Worm (Caenorhabditis elegans): ENCODE data around the gene srx-76.
A peak's percentile ranks its signal among the peaks of the same experiment; 100 is the strongest.

Gene srx-76

DNA sequence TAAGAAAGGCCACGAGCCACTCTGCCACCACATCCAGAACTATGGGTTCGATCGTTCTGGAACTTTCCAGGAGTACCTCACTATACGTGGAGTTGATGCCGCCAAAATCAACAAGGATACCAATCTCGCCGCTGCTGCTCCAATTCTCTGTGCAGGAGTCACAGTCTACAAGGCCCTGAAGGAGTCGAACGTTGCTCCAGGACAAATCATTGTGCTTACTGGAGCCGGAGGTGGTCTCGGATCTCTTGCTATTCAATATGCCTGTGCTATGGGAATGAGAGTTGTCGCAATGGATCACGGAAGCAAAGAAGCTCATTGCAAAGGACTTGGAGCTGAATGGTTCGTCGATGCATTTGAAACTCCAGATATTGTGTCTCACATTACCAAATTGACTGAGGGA, 3.0 kb upstream of the srx-76 start:
- TF ChIP-seq nhr-23 (tag; optimal IDR thresholded peaks at IDR 0.05) (no peak), lin-13 (GFP tag; optimal IDR thresholded peaks at IDR 0.05) (peak; percentile 21)

ce11 chrV:11889115-11889935, 2.3 kb upstream of the srx-76 start:
- TF ChIP-seq ztf-1 (GFP tag; conservative IDR thresholded peaks at IDR 0.05), result no peak
- peak; percentile 7 for TF ChIP-seq nhr-21 (tag; optimal IDR thresholded peaks at IDR 0.05)
- TF ChIP-seq gmeb-1 (tag; optimal IDR thresholded peaks at IDR 0.05), result peak; percentile 52
- TF ChIP-seq crh-2 (tag; optimal IDR thresholded peaks at IDR 0.05), result peak; percentile 9
- peak; percentile 21 for TF ChIP-seq mab-5 (tag; optimal IDR thresholded peaks at IDR 0.05)
- TF ChIP-seq sma-9 (GFP tag; optimal IDR thresholded peaks at IDR 0.05), result peak; percentile 41
- no peak for TF ChIP-seq sma-9 (tag; optimal IDR thresholded peaks at IDR 0.05)
- TF ChIP-seq R02D3.7 (tag; optimal IDR thresholded peaks at IDR 0.05), result no peak
- TF ChIP-seq lin-13 (GFP tag; optimal IDR thresholded peaks at IDR 0.05), result peak; percentile 14
- TF ChIP-seq blmp-1 (tag; optimal IDR thresholded peaks at IDR 0.05; ENCODE audit: insufficient read depth), result peak; percentile 45
- no peak for TF ChIP-seq nhr-11 (tag; optimal IDR thresholded peaks at IDR 0.05)
- TF ChIP-seq Y55F3AM.14 (GFP tag; optimal IDR thresholded peaks at IDR 0.05), result peak; percentile 62
- TF ChIP-seq skn-1 (tag; optimal IDR thresholded peaks at IDR 0.05), result no peak
- TF ChIP-seq lsy-2 (tag; optimal IDR thresholded peaks at IDR 0.05), result peak in 1 of 2 experiments; percentile 70
- peak; percentile 56 for TF ChIP-seq ama-1 (optimal IDR thresholded peaks at IDR 0.05)
- peak; percentile 33 for TF ChIP-seq fos-1 (tag; optimal IDR thresholded peaks at IDR 0.05)
- peak; percentile 62 for TF ChIP-seq nhr-6 (tag; optimal IDR thresholded peaks at IDR 0.05)
- peak; percentile 60 for TF ChIP-seq ztf-4 (tag; optimal IDR thresholded peaks at IDR 0.05)
- TF ChIP-seq nhr-25 (tag; optimal IDR thresholded peaks at IDR 0.05), result no peak
- TF ChIP-seq nhr-129 (tag; optimal IDR thresholded peaks at IDR 0.05), result peak; percentile 53

- TF ChIP-seq lsy-2 (tag; optimal IDR thresholded peaks at IDR 0.05) (no peak), peb-1 (tag; optimal IDR thresholded peaks at IDR 0.05) (no peak), gmeb-1 (tag; optimal IDR thresholded peaks at IDR 0.05) (no peak)
Measured at ce11 chrV:11893975-11894374, 2.4 kb downstream of the srx-76 start, which contains the start of gene K12G11.6. Gene K12G11.6, plus strand, starts transcription at chrV:11894331.

- TF ChIP-seq ceh-82 (tag; optimal IDR thresholded peaks at IDR 0.05) (no peak), nhr-237 (tag; optimal IDR thresholded peaks at IDR 0.05) (no peak), fos-1 (tag; optimal IDR thresholded peaks at IDR 0.05) (peak; percentile 44), nhr-129 (tag; optimal IDR thresholded peaks at IDR 0.05) (peak; percentile 53), C34F6.9 (tag; optimal IDR thresholded peaks at IDR 0.05) (peak; percentile 5), lsy-2 (tag; optimal IDR thresholded peaks at IDR 0.05) (peak in 1 of 2 experiments; percentile 25), sma-9 (GFP tag; optimal IDR thresholded peaks at IDR 0.05) (peak; percentile 12), sma-9 (tag; optimal IDR thresholded peaks at IDR 0.05) (no peak), unc-39 (tag; optimal IDR thresholded peaks at IDR 0.05) (no peak), crh-2 (tag; optimal IDR thresholded peaks at IDR 0.05) (peak; percentile 39), nhr-25 (tag; optimal IDR thresholded peaks at IDR 0.05) (peak; percentile 55), skn-1 (tag; optimal IDR thresholded peaks at IDR 0.05) (no peak), gmeb-1 (tag; optimal IDR thresholded peaks at IDR 0.05) (peak; percentile 54)
Measured at ce11 chrV:11896322-11896898, 4.8 kb downstream of the srx-76 start.

DNA sequence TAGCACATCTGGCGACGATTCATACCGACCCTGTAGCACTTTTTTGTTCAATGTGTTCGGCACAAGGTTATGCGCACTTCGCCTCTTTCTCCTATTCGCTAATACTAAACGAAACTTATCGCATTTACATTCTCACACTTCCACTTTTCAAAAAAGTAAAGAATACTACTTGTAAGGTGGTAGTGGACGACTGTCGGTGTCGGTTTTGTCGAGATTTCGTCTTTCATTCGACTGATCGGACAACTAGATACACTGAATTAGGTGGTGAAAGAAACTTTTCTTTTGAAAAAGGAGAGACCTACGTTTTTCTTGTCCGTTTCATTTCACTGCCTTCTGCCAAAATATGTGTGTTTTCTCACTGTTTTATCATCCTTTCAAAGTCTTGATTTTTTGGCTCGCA, 6.0 kb downstream of the srx-76 start:
- TF ChIP-seq C34F6.9 (tag; optimal IDR thresholded peaks at IDR 0.05), result no peak
- TF ChIP-seq dmd-4 (tag; optimal IDR thresholded peaks at IDR 0.05), result no peak
- no peak for TF ChIP-seq nhr-12 (tag; optimal IDR thresholded peaks at IDR 0.05)
- TF ChIP-seq lin-39 (tag; optimal IDR thresholded peaks at IDR 0.05), result no peak
- no peak for TF ChIP-seq ztf-1 (GFP tag; conservative IDR thresholded peaks at IDR 0.05)
- TF ChIP-seq nhr-10 (tag; optimal IDR thresholded peaks at IDR 0.05), result no peak
- no peak for TF ChIP-seq zag-1 (tag; optimal IDR thresholded peaks at IDR 0.05)
- TF ChIP-seq lsy-2 (tag; optimal IDR thresholded peaks at IDR 0.05), result no peak
- no peak for TF ChIP-seq unc-55 (GFP tag; optimal IDR thresholded peaks at IDR 0.05)
- TF ChIP-seq blmp-1 (tag; optimal IDR thresholded peaks at IDR 0.05; ENCODE audit: insufficient read depth), result no peak
- no peak for TF ChIP-seq nhr-25 (tag; optimal IDR thresholded peaks at IDR 0.05)
- TF ChIP-seq nhr-11 (tag; optimal IDR thresholded peaks at IDR 0.05), result no peak
- TF ChIP-seq nhr-6 (tag; optimal IDR thresholded peaks at IDR 0.05), result no peak
- no peak for TF ChIP-seq peb-1 (tag; optimal IDR thresholded peaks at IDR 0.05)
- no peak for TF ChIP-seq sma-3 (GFP tag; optimal IDR thresholded peaks at IDR 0.05)
- no peak for TF ChIP-seq mbf-1 (tag; optimal IDR thresholded peaks at IDR 0.05)
- no peak for TF ChIP-seq nhr-23 (tag; optimal IDR thresholded peaks at IDR 0.05)
- no peak for TF ChIP-seq gmeb-1 (tag; optimal IDR thresholded peaks at IDR 0.05)
- no peak for TF ChIP-seq R02D3.7 (tag; optimal IDR thresholded peaks at IDR 0.05)

All from whole organism, L2 larva.